Fruit fly (Drosophila melanogaster) whole organism, pupa: Measurements from ENCODE around the gene Dhdds.

Experiments
- CG10348 ChIP-seq: fragments of 200-800 bp; sonication (Bioruptor generic); IDR thresholded peaks from 2 replicates; pipeline ENCODE4 v1.3.6; 2022; ENCODE audit warnings: missing biosample characterization, missing genetic modification characterization
- CG12605 ChIP-seq: fragments of 200-800 bp; sonication (Bioruptor generic); IDR thresholded peaks from 2 replicates; pipeline ENCODE4 v1.3.6; 2022; ENCODE audit warnings: missing biosample characterization, missing genetic modification characterization
- CG13204 ChIP-seq: fragments of 200-800 bp; sonication (Bioruptor generic); optimal IDR thresholded peaks from 2 replicates; lab custom pipeline; 2018; ENCODE audit warnings: missing biosample characterization, mild to moderate bottlenecking, missing genetic modification characterization, moderate library complexity
- CG14655 ChIP-seq: fragments of 200-800 bp; sonication (Bioruptor generic); optimal IDR thresholded peaks from 3 replicates; lab custom pipeline; 2017; ENCODE audit warnings: mild to moderate bottlenecking, missing biosample characterization, missing genetic modification reagents, missing genetic modification characterization
- CG15710 ChIP-seq: fragments of 200-800 bp; sonication (Bioruptor generic); optimal IDR thresholded peaks from 2 replicates; lab custom pipeline; 2018; ENCODE audit warnings: missing biosample characterization, mild to moderate bottlenecking, missing genetic modification characterization, moderate library complexity
- CG17806 ChIP-seq: fragments of 200-800 bp; sonication (Bioruptor generic); optimal IDR thresholded peaks from 2 replicates; lab custom pipeline; 2018; ENCODE audit warnings: missing biosample characterization, mild to moderate bottlenecking, missing genetic modification characterization, moderate library complexity
- CG32121 ChIP-seq: fragments of 200-800 bp; sonication (Bioruptor generic); IDR thresholded peaks from 2 replicates; pipeline ENCODE4 v1.3.6; 2022; ENCODE audit warnings: missing biosample characterization, missing genetic modification characterization
- CG34367 ChIP-seq: fragments of 200-800 bp; sonication (Bioruptor generic); optimal IDR thresholded peaks from 2 replicates; lab custom pipeline; 2018; ENCODE audit warnings: missing biosample characterization, mild to moderate bottlenecking, missing genetic modification characterization
- CG4496 ChIP-seq: fragments of 200-800 bp; sonication (Bioruptor generic); IDR thresholded peaks from 3 replicates; pipeline ENCODE4 v1.3.6; 2022; ENCODE audit warnings: missing biosample characterization, missing genetic modification characterization
- CG8159 ChIP-seq: fragments of 200-800 bp; sonication (Bioruptor generic); optimal IDR thresholded peaks from 3 replicates; lab custom pipeline; 2018; ENCODE audit warnings: missing biosample characterization, mild to moderate bottlenecking, missing genetic modification characterization, moderate library complexity
- CG8301 ChIP-seq: fragments of 200-800 bp; sonication (Bioruptor generic); optimal IDR thresholded peaks from 2 replicates; lab custom pipeline; 2018; ENCODE audit warnings: missing biosample characterization, mild to moderate bottlenecking, missing genetic modification characterization
- CG9948 ChIP-seq: fragments of 200-800 bp; sonication (Bioruptor generic); optimal IDR thresholded peaks from 2 replicates; lab custom pipeline; 2018; ENCODE audit warnings: missing biosample characterization, mild to moderate bottlenecking, missing genetic modification characterization, moderate library complexity
- D1 ChIP-seq: fragments of 200-800 bp; sonication (Bioruptor generic); optimal IDR thresholded peaks from 2 replicates; lab custom pipeline; 2018; ENCODE audit warnings: missing biosample characterization, mild to moderate bottlenecking, missing genetic modification characterization, moderate library complexity
- EcR ChIP-seq: fragments of 200-800 bp; sonication (Bioruptor generic); optimal IDR thresholded peaks from 3 replicates; lab custom pipeline; 2019; ENCODE audit warnings: missing biosample characterization, missing genetic modification characterization, mild to moderate bottlenecking, moderate library complexity, missing genetic modification reagents
- Ets98B ChIP-seq: fragments of 200-800 bp; sonication (Bioruptor generic); IDR thresholded peaks from 2 replicates; pipeline ENCODE4 v1.3.6; 2022; ENCODE audit warnings: missing biosample characterization, missing genetic modification characterization
- Pif1A ChIP-seq: fragments of 200-800 bp; sonication (Bioruptor generic); optimal IDR thresholded peaks from 3 replicates; lab custom pipeline; 2016; ENCODE audit warnings: missing biosample characterization, missing genetic modification characterization
- Pif1B ChIP-seq: fragments of 200-800 bp; sonication (Bioruptor generic); optimal IDR thresholded peaks from 3 replicates; lab custom pipeline; 2016; ENCODE audit warnings: missing biosample characterization, missing genetic modification characterization
- Snoo ChIP-seq: fragments of 200-800 bp; sonication (Bioruptor generic); optimal IDR thresholded peaks from 3 replicates; lab custom pipeline; 2017; ENCODE audit warnings: missing biosample characterization, mild to moderate bottlenecking, missing genetic modification characterization, inconsistent platforms
- fd96Ca ChIP-seq: fragments of 200-800 bp; sonication (Bioruptor generic); IDR thresholded peaks from 3 replicates; pipeline ENCODE4 v1.3.6; 2022; ENCODE audit warnings: missing biosample characterization, missing genetic modification characterization
- gl ChIP-seq: fragments of 200-800 bp; sonication (Bioruptor generic); optimal IDR thresholded peaks from 2 replicates; lab custom pipeline; 2018; ENCODE audit warnings: missing biosample characterization, mild to moderate bottlenecking, missing genetic modification characterization
- rn ChIP-seq: fragments of 200-800 bp; sonication (Bioruptor generic); IDR thresholded peaks from 2 replicates; pipeline ENCODE4 v1.3.6; 2022; ENCODE audit warnings: missing biosample characterization, missing genetic modification characterization

Dhdds gene

DNA sequence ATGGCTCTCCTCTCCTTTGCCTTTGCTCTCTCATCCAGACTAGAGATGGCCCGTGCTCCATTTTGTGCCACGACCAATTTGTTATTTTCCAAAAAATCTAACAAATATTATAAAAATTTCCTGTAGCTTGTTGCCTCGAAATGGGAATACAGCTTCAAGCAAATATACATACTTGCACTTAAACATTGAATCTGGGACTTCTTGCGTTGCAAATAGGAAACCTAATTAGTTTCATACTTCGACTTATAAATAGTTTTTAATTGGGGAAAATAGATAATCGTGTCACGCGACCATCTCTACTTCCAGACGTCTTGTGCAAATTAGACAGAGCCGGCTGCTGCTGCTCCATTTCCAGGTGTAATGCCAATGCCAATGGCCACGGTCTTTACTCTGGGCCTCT, 37.2 kb upstream of the Dhdds start:
- TF ChIP-seq Pif1A (GFP tag; lab: Kevin White, UChicago): peak; percentile 86
- TF ChIP-seq CG17806 (tag; lab: Kevin White, UChicago): peak; percentile 85
- no peak for TF ChIP-seq CG10348 (GFP tag; lab: Robert Waterston, UW)
- TF ChIP-seq CG8159 (tag; lab: Kevin White, UChicago): peak; percentile 86
- TF ChIP-seq CG32121: peak; percentile 64
- peak; percentile 88 for TF ChIP-seq CG15710 (tag; lab: Kevin White, UChicago)
- peak; percentile 89 for TF ChIP-seq CG14655 (GFP tag; lab: Kevin White, UChicago)
- peak; percentile 58 for TF ChIP-seq Ets98B
- peak; percentile 84 for TF ChIP-seq CG8301 (tag; lab: Kevin White, UChicago)
- TF ChIP-seq gl (tag; lab: Kevin White, UChicago): peak; percentile 68
- TF ChIP-seq Pif1B (GFP tag; lab: Kevin White, UChicago): peak; percentile 75
- TF ChIP-seq rn: peak; percentile 19; the same call in 1 of the 2 replicates
- TF ChIP-seq EcR (GFP tag; lab: Kevin White, UChicago): no peak
- no peak for TF ChIP-seq CG12605 (GFP tag; lab: Robert Waterston, UW)
- peak; percentile 49 for TF ChIP-seq CG13204 (GFP tag; lab: Kevin White, UChicago)
- peak; percentile 86 for TF ChIP-seq CG9948 (tag; lab: Kevin White, UChicago)
- peak; percentile 62 for TF ChIP-seq D1 (tag; lab: Kevin White, UChicago)
- TF ChIP-seq Snoo (tag; lab: Kevin White, UChicago): peak; percentile 78
- peak; percentile 56 for TF ChIP-seq CG4496
- peak; percentile 85 for TF ChIP-seq CG34367 (tag; lab: Kevin White, UChicago)
- peak; percentile 82 for TF ChIP-seq fd96Ca

DNA sequence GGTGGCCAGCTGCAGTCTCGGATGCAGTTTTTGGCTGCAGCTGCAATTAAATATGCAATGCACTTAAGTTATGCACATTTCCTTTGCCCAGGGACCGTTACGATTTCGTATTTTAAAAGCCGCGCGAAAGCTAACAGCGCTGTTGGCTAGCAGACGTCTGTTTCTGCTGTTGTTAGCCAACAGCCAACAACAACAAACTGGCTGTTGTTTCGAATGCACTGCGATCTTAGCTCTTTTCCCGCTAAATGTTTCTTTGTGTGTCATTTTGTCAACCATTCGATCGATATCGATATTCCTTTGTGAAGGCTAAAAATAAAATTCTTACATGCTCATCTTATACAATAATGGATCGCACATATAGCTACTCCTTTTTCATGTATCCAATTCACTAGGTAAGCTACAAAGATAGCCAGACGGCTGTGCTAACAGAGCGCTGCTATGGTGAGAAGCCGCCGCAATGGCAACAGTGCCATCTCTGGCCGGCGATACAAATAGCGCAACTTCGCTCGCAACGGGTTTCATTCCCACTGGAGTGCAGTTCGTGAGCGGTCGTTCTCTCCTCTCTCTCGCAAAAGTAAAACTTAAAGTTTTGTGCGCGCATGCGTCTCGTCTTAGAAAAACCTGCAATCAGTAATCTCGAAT, 36.2 kb upstream of the Dhdds start:
- TF ChIP-seq CG13204 (GFP tag; lab: Kevin White, UChicago) (no peak), Snoo (tag; lab: Kevin White, UChicago) (no peak), Ets98B (peak; percentile 28; the same call in 1 of the 2 replicates), fd96Ca (no peak), CG9948 (tag; lab: Kevin White, UChicago) (no peak), CG4496 (0 out of 3 replicates have a peak, but pooled peaks have one; percentile 17), CG12605 (GFP tag; lab: Robert Waterston, UW) (0 out of 2 replicates have a peak, but pooled peaks have one; percentile 18), CG8159 (tag; lab: Kevin White, UChicago) (peak; percentile 17), CG8301 (tag; lab: Kevin White, UChicago) (no peak)

DNA sequence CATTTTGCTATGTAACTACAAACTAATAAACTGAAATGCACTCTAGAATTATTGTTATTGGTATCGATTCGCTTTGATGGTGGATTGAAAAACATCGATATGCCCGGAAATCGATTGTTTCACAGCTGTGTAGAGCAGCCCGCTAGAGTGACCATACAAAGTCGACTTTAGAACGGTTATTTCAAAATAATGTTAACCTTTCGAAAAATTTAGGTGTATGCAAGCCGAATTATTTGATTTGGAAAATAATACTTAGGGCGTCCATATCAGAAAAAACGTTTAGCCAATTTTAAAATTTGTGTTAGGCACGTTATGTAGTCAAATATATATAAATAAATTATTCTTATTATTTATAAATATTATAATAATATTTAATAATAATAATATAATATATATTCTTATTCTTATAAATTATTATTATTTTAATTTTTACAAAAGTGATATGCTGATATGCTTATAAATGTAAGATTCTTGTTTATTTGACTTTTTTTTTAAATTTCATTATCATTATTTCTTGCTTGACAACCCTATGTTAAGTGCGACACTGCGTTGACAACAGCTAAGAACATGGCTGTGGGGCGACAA, 35.2 kb upstream of the Dhdds start, which contains the start of gene sws:
Gene sws (minus strand): TSS at position 22 of the 585 bp plus-strand sequence.
- TF ChIP-seq CG34367 (tag; lab: Kevin White, UChicago) (peak; percentile 19), Snoo (tag; lab: Kevin White, UChicago) (no peak), CG14655 (GFP tag; lab: Kevin White, UChicago) (peak; percentile 26), CG9948 (tag; lab: Kevin White, UChicago) (peak; percentile 32), CG8159 (tag; lab: Kevin White, UChicago) (peak; percentile 17), D1 (tag; lab: Kevin White, UChicago) (no peak), CG15710 (tag; lab: Kevin White, UChicago) (peak; percentile 31)

DNA sequence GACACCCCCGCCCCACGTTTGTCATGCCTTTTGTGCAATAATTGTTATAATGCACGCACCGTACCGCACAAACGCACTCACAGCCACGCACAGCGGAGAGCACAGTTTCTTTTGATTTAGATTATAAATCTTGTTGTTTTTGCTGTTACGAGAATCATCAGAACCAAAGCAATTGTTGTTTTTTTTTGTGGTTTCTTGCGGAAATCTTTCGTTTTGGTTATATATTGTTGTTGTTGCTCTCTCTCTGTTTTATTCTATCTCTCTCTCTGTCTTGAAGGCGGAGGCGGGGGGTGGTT, 34.6 kb upstream of the Dhdds start:
- no peak for TF ChIP-seq CG13204 (GFP tag; lab: Kevin White, UChicago)
- TF ChIP-seq D1 (tag; lab: Kevin White, UChicago): no peak
- no peak for TF ChIP-seq CG9948 (tag; lab: Kevin White, UChicago)
- no peak for TF ChIP-seq Snoo (tag; lab: Kevin White, UChicago)
- TF ChIP-seq CG4496: no peak
- TF ChIP-seq CG17806 (tag; lab: Kevin White, UChicago): no peak
- no peak for TF ChIP-seq gl (tag; lab: Kevin White, UChicago)
- TF ChIP-seq Pif1B (GFP tag; lab: Kevin White, UChicago): no peak
- no peak for TF ChIP-seq CG32121
- no peak for TF ChIP-seq Ets98B
- TF ChIP-seq CG12605 (GFP tag; lab: Robert Waterston, UW): no peak
- no peak for TF ChIP-seq CG14655 (GFP tag; lab: Kevin White, UChicago)
- no peak for TF ChIP-seq Pif1A (GFP tag; lab: Kevin White, UChicago)
- TF ChIP-seq fd96Ca: no peak
- no peak for TF ChIP-seq CG10348 (GFP tag; lab: Robert Waterston, UW)

DNA sequence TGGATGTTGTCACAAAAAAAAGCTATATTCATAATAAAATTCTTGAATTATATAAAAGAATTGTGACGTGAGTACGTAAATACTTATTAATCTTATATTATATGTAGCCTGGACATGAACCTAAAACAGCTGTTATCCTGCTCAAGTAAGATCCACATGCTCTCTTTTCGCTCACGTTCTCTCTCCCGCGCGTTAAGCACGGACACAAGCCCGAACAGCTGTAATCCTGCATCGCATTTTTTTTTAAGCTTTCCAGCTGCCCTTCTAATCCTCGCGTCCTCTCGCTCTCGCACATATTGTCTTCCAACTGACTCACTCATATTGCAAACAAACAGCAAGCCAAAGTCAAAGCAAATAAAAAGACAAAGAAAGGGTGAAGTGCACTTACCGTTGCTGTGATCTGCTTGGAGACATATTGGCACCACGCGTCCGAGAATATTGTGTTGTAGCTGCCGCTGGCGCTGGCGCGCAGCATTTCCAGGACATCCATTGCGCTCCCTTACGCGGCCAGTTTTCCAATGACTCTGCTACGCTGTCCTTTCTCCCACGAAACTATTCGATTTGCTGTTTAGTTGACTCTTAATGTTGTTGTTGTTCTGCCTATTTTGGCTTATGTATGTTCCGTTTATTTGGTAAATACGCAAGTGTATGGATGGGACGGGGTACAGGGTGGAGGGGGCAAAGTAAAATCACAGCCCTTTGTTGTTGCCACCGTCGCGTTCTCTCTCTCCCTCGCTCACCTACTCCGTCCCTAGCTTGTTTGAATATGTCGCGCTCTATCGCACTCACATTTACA, 34.1 kb upstream of the Dhdds start:
- TF ChIP-seq CG13204 (GFP tag; lab: Kevin White, UChicago) (peak; percentile 11), CG9948 (tag; lab: Kevin White, UChicago) (no peak), CG12605 (GFP tag; lab: Robert Waterston, UW) (no peak), CG4496 (0 out of 3 replicates have a peak, but pooled peaks have one; percentile 13), D1 (tag; lab: Kevin White, UChicago) (peak; percentile 26), Ets98B (no peak), CG32121 (0 out of 2 replicates have a peak, but pooled peaks have one; percentile 30)
